Worm (Caenorhabditis elegans): ENCODE measurements around the gene mob-2.

DNA sequence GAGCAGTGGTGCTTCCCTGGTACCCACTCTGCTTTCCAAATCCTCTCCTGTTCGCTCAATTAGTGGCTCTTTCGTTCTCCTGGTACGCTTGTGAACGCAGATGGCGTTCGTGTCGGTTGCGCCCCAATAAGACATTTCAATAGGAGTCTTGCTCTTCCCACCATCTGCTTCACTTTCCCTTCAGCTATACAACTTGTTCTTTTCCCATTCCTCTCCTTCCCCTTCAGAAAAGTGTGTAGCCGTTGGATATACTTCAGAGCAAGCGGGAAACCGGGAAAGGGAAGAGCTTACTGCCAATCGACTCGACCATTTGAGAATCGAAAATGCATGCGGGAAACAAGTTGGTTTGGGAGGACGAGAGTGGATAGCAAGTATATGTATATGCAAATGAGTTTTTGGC, 26.6 kb downstream of the mob-2 start:
- TF ChIP-seq ama-1 (optimal IDR thresholded peaks at IDR 0.05) (no peak), dpl-1 (GFP tag; optimal IDR thresholded peaks at IDR 0.05) (no peak), F44E2.7 (GFP tag; IDR thresholded peaks at IDR 0.05) (no peak), D1046.2 (GFP tag; IDR thresholded peaks at IDR 0.05) (no peak)

Data from whole organism, L4 larva.